Fruit fly (Drosophila melanogaster) whole organism: Measurements from ENCODE around the gene CG31897.

Experiments used
- CG8478 ChIP-seq: fragments of >200 bp; optimal IDR thresholded peaks from 2 replicates; lab custom pipeline; 2018; ENCODE audit warnings: inconsistent platforms
- EcR ChIP-seq, 2 experiments: fragments of >200 bp; optimal IDR thresholded peaks; 2 replicates each; lab custom pipeline; 2017; ENCODE audit warnings: missing biosample characterization in 2 of 2, missing genetic modification characterization in 2 of 2, missing genetic modification reagents in 2 of 2
- pan ChIP-seq: fragments of >200 bp; optimal IDR thresholded peaks from 2 replicates; lab custom pipeline; 2017
- psq ChIP-seq: fragments of >200 bp; optimal IDR thresholded peaks from 2 replicates; lab custom pipeline; 2017
- usp ChIP-seq: fragments of >200 bp; optimal IDR thresholded peaks from 2 replicates; lab custom pipeline; 2017; ENCODE audit warnings: missing biosample characterization, missing genetic modification characterization, mixed read lengths

DNA sequence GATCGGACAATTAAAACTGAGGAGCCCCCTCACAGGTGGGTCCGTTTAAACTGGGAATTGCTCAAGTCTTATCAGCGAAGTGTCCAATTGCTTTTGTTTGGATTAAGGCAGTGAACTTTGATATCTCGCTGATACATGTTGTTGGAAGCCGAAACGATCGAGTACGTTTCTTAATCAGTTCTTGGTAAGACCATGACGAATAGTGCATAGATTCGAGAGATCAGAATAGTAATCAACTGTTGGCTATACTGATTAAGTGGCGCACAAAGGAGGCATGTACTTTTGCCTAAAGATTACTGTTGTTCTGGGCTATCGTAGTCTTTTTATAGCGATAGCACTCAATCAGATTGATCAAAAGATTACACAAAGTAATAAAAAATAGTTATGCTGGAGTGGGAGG lies 9.2 kb downstream of the CG31897 start:
- no peak for TF ChIP-seq psq (lab: Kevin White, UChicago)
- no peak for TF ChIP-seq EcR (GFP tag; optimal IDR thresholded peaks at IDR 0.05; lab: Kevin White, UChicago)
- TF ChIP-seq usp (GFP tag; lab: Kevin White, UChicago): no peak
- TF ChIP-seq pan (lab: Kevin White, UChicago): no peak
- no peak for TF ChIP-seq CG8478 (lab: Kevin White, UChicago)
